Worm (Caenorhabditis elegans): ENCODE data around the gene blos-4.

Gene blos-4

ce11 chrII:6269805-6270414 is 24.9 kb downstream of the blos-4 start, which contains the start of gene F13H8.2:
Gene F13H8.2 (plus strand): TSS chrII:6270364.
- TF ChIP-seq vab-7 (GFP tag; IDR thresholded peaks at IDR 0.05), result peak; percentile 77
- 0 out of 2 replicates have a peak, but pooled peaks have one; percentile 34 for TF ChIP-seq daf-19 (GFP tag; conservative IDR thresholded peaks at IDR 0.05)
- no peak for TF ChIP-seq ceh-32 (tag; optimal IDR thresholded peaks at IDR 0.05; ENCODE audit: poor library complexity)
- peak; percentile 90 for TF ChIP-seq hmg-1.1 (GFP tag; IDR thresholded peaks at IDR 0.05)
- peak; percentile 20 for TF ChIP-seq mxl-3 (GFP tag; optimal IDR thresholded peaks at IDR 0.05)
- peak; percentile 71 for TF ChIP-seq dmd-9 (GFP tag; IDR thresholded peaks at IDR 0.05)
- peak; percentile 70; the same call in 1 of the 2 replicates for TF ChIP-seq ZK337.2 (GFP tag; IDR thresholded peaks at IDR 0.05)
- 0 out of 2 replicates have a peak, but pooled peaks have one; percentile 30 for TF ChIP-seq dmd-8 (GFP tag; IDR thresholded peaks at IDR 0.05)
- no peak for TF ChIP-seq ZK546.5 (tag; optimal IDR thresholded peaks at IDR 0.05)
- no peak for TF ChIP-seq aha-1 (tag)
- no peak for TF ChIP-seq ztf-7 (tag; optimal IDR thresholded peaks at IDR 0.05)
- TF ChIP-seq nhr-48 (tag; optimal IDR thresholded peaks at IDR 0.05), result peak; percentile 22
- TF ChIP-seq skn-1 (tag; optimal IDR thresholded peaks at IDR 0.05), result no peak
- no peak for TF ChIP-seq jun-1 (tag; optimal IDR thresholded peaks at IDR 0.05)
- no peak for TF ChIP-seq lin-15B (tag; optimal IDR thresholded peaks at IDR 0.05)
- TF ChIP-seq daf-8 (GFP tag; IDR thresholded peaks at IDR 0.05), result no peak
- TF ChIP-seq egl-43 (GFP tag; IDR thresholded peaks at IDR 0.05), result peak; percentile 78
- no peak for TF ChIP-seq zag-1 (tag; optimal IDR thresholded peaks at IDR 0.05)
- TF ChIP-seq mes-2 (tag; optimal IDR thresholded peaks at IDR 0.05; ENCODE audit: poor library complexity, severe bottlenecking), result peak; percentile 92
- TF ChIP-seq lin-1 (GFP tag; IDR thresholded peaks at IDR 0.05), result peak; percentile 91
- no peak for TF ChIP-seq gei-8 (GFP tag; optimal IDR thresholded peaks at IDR 0.05)
- no peak for TF ChIP-seq nhr-76 (tag; optimal IDR thresholded peaks at IDR 0.05)
- peak; percentile 61; the same call in 1 of the 2 replicates for TF ChIP-seq snpc-1.2 (GFP tag; IDR thresholded peaks at IDR 0.05)
- peak; percentile 78 for TF ChIP-seq rbr-2 (tag; optimal IDR thresholded peaks at IDR 0.05)
- peak; percentile 68 for TF ChIP-seq hlh-30 (tag; optimal IDR thresholded peaks at IDR 0.05; ENCODE audit: insufficient read depth)
- peak; percentile 22 for TF ChIP-seq F49E8.2 (tag; optimal IDR thresholded peaks at IDR 0.05; ENCODE audit: borderline replicate concordance)
- no peak for TF ChIP-seq saeg-2 (GFP tag; IDR thresholded peaks at IDR 0.05)
- no peak for TF ChIP-seq tag-97 (GFP tag; IDR thresholded peaks at IDR 0.05)
- no peak for TF ChIP-seq Y75B8A.6 (GFP tag; IDR thresholded peaks at IDR 0.05)
- TF ChIP-seq Y105C5A.15 (GFP tag; IDR thresholded peaks at IDR 0.05), result no peak
- TF ChIP-seq zip-11 (GFP tag; IDR thresholded peaks at IDR 0.05), result no peak
- no peak; the same call in 1 of the 2 replicates for TF ChIP-seq madf-9 (GFP tag; conservative IDR thresholded peaks at IDR 0.05)
- peak; percentile 67 for TF ChIP-seq hlh-11 (tag; optimal IDR thresholded peaks at IDR 0.05)
- peak; percentile 93 for TF ChIP-seq arid-1 (GFP tag; conservative IDR thresholded peaks at IDR 0.05)
- TF ChIP-seq nhr-41 (GFP tag; IDR thresholded peaks at IDR 0.05), result no peak
- no peak for TF ChIP-seq nhr-237 (tag; optimal IDR thresholded peaks at IDR 0.05)
- TF ChIP-seq unc-39 (tag; optimal IDR thresholded peaks at IDR 0.05), result no peak
- peak in 1 of 2 experiments; percentile 58 for TF ChIP-seq hif-1 (tag; optimal IDR thresholded peaks at IDR 0.05)
- peak; percentile 40 for TF ChIP-seq dve-1 (tag; optimal IDR thresholded peaks at IDR 0.05; ENCODE audit: insufficient read depth)
- TF ChIP-seq ama-1 (optimal IDR thresholded peaks at IDR 0.05), result no peak
- no peak for TF ChIP-seq attf-4 (tag; optimal IDR thresholded peaks at IDR 0.05)
- no peak for TF ChIP-seq nhr-111 (GFP tag; optimal IDR thresholded peaks at IDR 0.05)
- TF ChIP-seq spr-3 (GFP tag; optimal IDR thresholded peaks at IDR 0.05), result no peak
- TF ChIP-seq nhr-42 (GFP tag; IDR thresholded peaks at IDR 0.05), result peak; percentile 67; the same call in 1 of the 2 replicates
- TF ChIP-seq zip-2 (tag; optimal IDR thresholded peaks at IDR 0.05), result no peak
- peak; percentile 62 for TF ChIP-seq spr-1 (tag; optimal IDR thresholded peaks at IDR 0.05)
- TF ChIP-seq snpc-4 (tag; optimal IDR thresholded peaks at IDR 0.05), result no peak
- TF ChIP-seq nhr-102 (tag; optimal IDR thresholded peaks at IDR 0.05), result no peak
- TF ChIP-seq Y48G9A.11 (GFP tag; IDR thresholded peaks at IDR 0.05), result peak; percentile 70
- TF ChIP-seq lin-13 (GFP tag; optimal IDR thresholded peaks at IDR 0.05), result peak; percentile 28
- TF ChIP-seq tra-1 (GFP tag; IDR thresholded peaks at IDR 0.05), result peak; percentile 62; the same call in 1 of the 2 replicates
